Worm (Caenorhabditis elegans) whole organism, late embryonic: ENCODE results near the gene srh-193.
"Not testable (repeated sequence)": the region's sequence is repeated elsewhere in the genome, so short reads cannot be mapped to it uniquely, and the experiment has no call there.

ENCODE experiments used
- ceh-9 ChIP-seq: sonication (generic microtip); optimal IDR thresholded peaks from 2 replicates; lab custom pipeline; 2016; ENCODE audit warnings: mild to moderate bottlenecking, missing genetic modification characterization, inconsistent platforms, missing compliant biosample characterization
- dve-1 ChIP-seq: sonication (generic microtip); optimal IDR thresholded peaks from 2 replicates; lab custom pipeline; 2017; ENCODE audit warnings: antibody characterized with exemption, mild to moderate bottlenecking, missing genetic modification characterization, missing compliant biosample characterization
- pat-9 ChIP-seq: fragments of 200-800 bp; sonication (Bioruptor generic); optimal IDR thresholded peaks from 2 replicates; lab custom pipeline; 2018; ENCODE audit warnings: mild to moderate bottlenecking, missing genetic modification characterization, moderate library complexity, missing compliant biosample characterization
- pha-2 ChIP-seq: sonication (generic microtip); optimal IDR thresholded peaks from 2 replicates; lab custom pipeline; 2017; ENCODE audit warnings: mild to moderate bottlenecking, missing genetic modification characterization, missing compliant biosample characterization
- pha-4 ChIP-seq: fragments of 150-350 bp; optimal IDR thresholded peaks from 2 replicates; lab custom pipeline; 2018; ENCODE audit warnings: missing biosample characterization, missing genetic modification reagents, missing genetic modification characterization
- tbx-7 ChIP-seq: sonication (generic microtip); optimal IDR thresholded peaks from 2 replicates; lab custom pipeline; 2016; ENCODE audit warnings: missing genotype, missing genetic modification characterization, missing compliant biosample characterization
- zip-5 ChIP-seq: sonication (generic microtip); optimal IDR thresholded peaks from 2 replicates; lab custom pipeline; 2016; ENCODE audit warnings: missing genetic modification characterization, missing compliant biosample characterization

DNA sequence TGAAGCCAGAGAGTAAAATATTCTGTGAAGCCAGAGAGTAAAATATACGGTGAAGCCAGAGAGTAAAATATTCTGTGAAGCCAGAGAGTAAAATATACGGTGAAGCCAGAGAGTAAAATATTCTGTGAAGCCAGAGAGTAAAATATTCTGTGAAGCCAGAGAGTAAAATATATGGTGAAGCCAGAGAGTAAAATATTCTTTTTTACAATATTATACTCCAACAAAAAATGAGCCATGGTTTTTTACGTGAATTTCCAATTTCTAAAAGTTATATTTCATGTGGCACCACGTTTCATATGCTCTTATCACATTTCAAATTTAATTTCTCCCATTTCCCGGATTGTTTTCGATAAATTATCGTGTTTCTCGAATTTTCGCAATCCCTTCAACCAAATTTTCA lies 46.5 kb upstream of the srh-193 start, which contains the start of gene irld-1:
- not testable (repeated sequence) for TF ChIP-seq pat-9 (tag; lab: Kevin White, UChicago); ceh-9; tbx-7 (tag; lab: Kevin White, UChicago); pha-4; zip-5; dve-1 (tag; lab: Kevin White, UChicago); pha-2
